Worm (Caenorhabditis elegans) whole organism, young adult: ENCODE data around the gene F49E8.8.

Experiments used
- B0035.1 ChIP-seq: sonication (generic microtip); optimal IDR thresholded peaks from 2 replicates; lab custom pipeline; 2016; ENCODE audit warnings: missing genetic modification characterization, mild to moderate bottlenecking, missing compliant biosample characterization, missing genotype, missing genetic modification reagents
- B0261.1 ChIP-seq: sonication (generic microtip); optimal IDR thresholded peaks from 2 replicates; lab custom pipeline; 2016; ENCODE audit warnings: mild to moderate bottlenecking, missing genetic modification characterization, moderate library complexity, missing compliant biosample characterization
- B0336.3 ChIP-seq: fragments of 200-800 bp; sonication (Bioruptor generic); IDR thresholded peaks from 2 replicates; pipeline ENCODE4 v1.3.6; 2022; ENCODE audit warnings: missing genetic modification characterization, missing compliant biosample characterization
- C17E4.6 ChIP-seq: fragments of 200-800 bp; sonication (Bioruptor generic); IDR thresholded peaks from 2 replicates; pipeline ENCODE4 v1.3.6; 2022; ENCODE audit warnings: missing genetic modification reagents, missing genetic modification characterization, missing compliant biosample characterization
- F22D6.2 ChIP-seq: sonication (generic microtip); optimal IDR thresholded peaks from 2 replicates; lab custom pipeline; 2016; ENCODE audit warnings: mild to moderate bottlenecking, missing genetic modification characterization, missing compliant biosample characterization
- F37B4.10 ChIP-seq: fragments of 200-800 bp; sonication (Bioruptor generic); IDR thresholded peaks from 2 replicates; pipeline ENCODE4 v1.3.6; 2022; ENCODE audit warnings: missing genetic modification characterization, missing compliant biosample characterization
- F55B11.4 ChIP-seq: sonication (generic microtip); optimal IDR thresholded peaks from 2 replicates; lab custom pipeline; 2016; ENCODE audit warnings: missing compliant biosample characterization, missing genetic modification characterization, borderline replicate concordance; ENCODE audit not compliant: insufficient read depth
- Y53G8AR.9 ChIP-seq: fragments of 200-800 bp; sonication (Bioruptor generic); conservative IDR thresholded peaks from 2 replicates; pipeline ENCODE4 v1.3.6; 2022; ENCODE audit warnings: missing genetic modification reagents, missing genetic modification characterization, missing compliant biosample characterization
- Y95B8A.8 ChIP-seq: fragments of 200-800 bp; sonication (Bioruptor generic); IDR thresholded peaks from 2 replicates; pipeline ENCODE4 v1.3.6; 2022; ENCODE audit warnings: missing genetic modification reagents, missing genetic modification characterization, missing compliant biosample characterization
- ZK185.1 ChIP-seq: sonication (generic microtip); optimal IDR thresholded peaks from 2 replicates; lab custom pipeline; 2016; ENCODE audit warnings: mild to moderate bottlenecking, missing genetic modification characterization, missing compliant biosample characterization; ENCODE audit not compliant: poor library complexity, severe bottlenecking
- akir-1 ChIP-seq: fragments of 200-800 bp; sonication (Bioruptor generic); optimal IDR thresholded peaks from 2 replicates; lab custom pipeline; 2018; ENCODE audit warnings: mild to moderate bottlenecking, missing genetic modification characterization, moderate library complexity, missing compliant biosample characterization
- aptf-2 ChIP-seq: fragments of 200-800 bp; sonication (Bioruptor generic); conservative IDR thresholded peaks from 2 replicates; pipeline ENCODE4 v1.3.6; 2022; ENCODE audit warnings: missing genetic modification reagents, missing genetic modification characterization, missing compliant biosample characterization
- cebp-1 ChIP-seq, 2 experiments: fragments of 200-800 bp in 1 of 2; sonication (Bioruptor generic) in 1 of 2; sonication (generic microtip) in 1 of 2; IDR thresholded peaks in 1 of 2; optimal IDR thresholded peaks in 1 of 2; 2 replicates each; pipeline versions ENCODE4 v1.3.6 to Lab custom; 2017 to 2022; ENCODE audit warnings: missing compliant biosample characterization in 2 of 2, missing genetic modification characterization in 2 of 2, mild to moderate bottlenecking in 1 of 2, missing genetic modification reagents in 1 of 2, moderate library complexity in 1 of 2
- ceh-27 ChIP-seq: fragments of 200-800 bp; sonication (Bioruptor generic); optimal IDR thresholded peaks from 2 replicates; lab custom pipeline; 2018; ENCODE audit warnings: mild to moderate bottlenecking, missing genetic modification characterization, moderate library complexity, missing compliant biosample characterization
- ceh-79 ChIP-seq: sonication (generic microtip); optimal IDR thresholded peaks from 2 replicates; lab custom pipeline; 2017; ENCODE audit warnings: mild to moderate bottlenecking, missing genetic modification characterization, missing compliant biosample characterization
- egl-44 ChIP-seq: fragments of 200-800 bp; sonication (Bioruptor generic); IDR thresholded peaks from 2 replicates; pipeline ENCODE4 v1.3.6; 2022; ENCODE audit warnings: missing genetic modification reagents, missing genetic modification characterization, missing compliant biosample characterization
- egrh-3 ChIP-seq: fragments of 200-800 bp; sonication (Bioruptor generic); IDR thresholded peaks from 2 replicates; pipeline ENCODE4 v1.3.6; 2022; ENCODE audit warnings: missing genetic modification reagents, missing genetic modification characterization, missing compliant biosample characterization
- ekl-4 ChIP-seq: fragments of 200-800 bp; sonication (Bioruptor generic); IDR thresholded peaks from 2 replicates; pipeline ENCODE4 v1.3.6; 2022; ENCODE audit warnings: missing genetic modification reagents, missing genetic modification characterization, missing compliant biosample characterization
- fkh-3 ChIP-seq: sonication (generic microtip); optimal IDR thresholded peaks from 2 replicates; lab custom pipeline; 2016; ENCODE audit warnings: mild to moderate bottlenecking, missing genetic modification characterization, missing compliant biosample characterization
- hrde-1 ChIP-seq: sonication (generic microtip); optimal IDR thresholded peaks from 2 replicates; lab custom pipeline; 2016; ENCODE audit warnings: missing genetic modification characterization, mild to moderate bottlenecking, missing compliant biosample characterization, moderate library complexity, missing genotype, missing genetic modification reagents, borderline replicate concordance
- let-607 ChIP-seq, 2 experiments: fragments of 200-800 bp in 1 of 2; sonication (Bioruptor generic) in 1 of 2; sonication (generic microtip) in 1 of 2; optimal IDR thresholded peaks; 2 replicates each; lab custom pipeline; 2016 to 2018; ENCODE audit warnings: mild to moderate bottlenecking in 2 of 2, missing compliant biosample characterization in 2 of 2, missing genetic modification characterization in 2 of 2, moderate library complexity in 2 of 2, missing genotype in 1 of 2
- lin-35 ChIP-seq, 3 experiments: fragments of 150-350 bp in 2 of 3; sonication (generic microtip) in 1 of 3; optimal IDR thresholded peaks; 2 replicates each; lab custom pipeline; 2014 to 2018; ENCODE audit warnings: missing biosample characterization in 3 of 3, missing genetic modification characterization in 3 of 3, missing genetic modification reagents in 3 of 3
- lin-54 ChIP-seq: fragments of 200-800 bp; sonication (Bioruptor generic); optimal IDR thresholded peaks from 2 replicates; lab custom pipeline; 2018; ENCODE audit warnings: mild to moderate bottlenecking, missing genetic modification characterization, missing compliant biosample characterization
- lsl-1 ChIP-seq: fragments of 200-800 bp; sonication (Bioruptor generic); optimal IDR thresholded peaks from 2 replicates; lab custom pipeline; 2018; ENCODE audit warnings: mild to moderate bottlenecking, missing genetic modification characterization, moderate library complexity, missing compliant biosample characterization
- lsy-27 ChIP-seq: sonication (generic microtip); optimal IDR thresholded peaks from 2 replicates; lab custom pipeline; 2017; ENCODE audit warnings: missing genetic modification characterization, mild to moderate bottlenecking, missing compliant biosample characterization, antibody characterized with exemption, missing genotype, borderline replicate concordance; ENCODE audit not compliant: insufficient read depth
- madf-6 ChIP-seq: fragments of 200-800 bp; sonication (Bioruptor generic); IDR thresholded peaks from 2 replicates; pipeline ENCODE4 v1.3.6; 2022; ENCODE audit warnings: missing genetic modification reagents, missing genetic modification characterization, missing compliant biosample characterization
- mel-28 ChIP-seq: sonication (generic microtip); optimal IDR thresholded peaks from 2 replicates; lab custom pipeline; 2016; ENCODE audit warnings: borderline replicate concordance, mild to moderate bottlenecking, missing genetic modification characterization, missing compliant biosample characterization
- nfya-2 ChIP-seq: fragments of 200-800 bp; sonication (Bioruptor generic); IDR thresholded peaks from 2 replicates; pipeline ENCODE4 v1.3.6; 2022; ENCODE audit warnings: missing genetic modification reagents, missing genetic modification characterization, missing compliant biosample characterization
- nfyb-1 ChIP-seq: fragments of 200-800 bp; sonication (Bioruptor generic); IDR thresholded peaks from 2 replicates; pipeline ENCODE4 v1.3.6; 2022; ENCODE audit warnings: missing genetic modification reagents, missing genetic modification characterization, missing compliant biosample characterization
- nhr-120 ChIP-seq: fragments of 200-800 bp; sonication (Bioruptor generic); IDR thresholded peaks from 2 replicates; pipeline ENCODE4 v1.3.6; 2022; ENCODE audit warnings: missing genetic modification characterization, missing compliant biosample characterization
- nhr-27 ChIP-seq: fragments of 200-800 bp; sonication (Bioruptor generic); optimal IDR thresholded peaks from 2 replicates; lab custom pipeline; 2018; ENCODE audit warnings: mild to moderate bottlenecking, missing genetic modification characterization, moderate library complexity, missing compliant biosample characterization
- nhr-80 ChIP-seq: sonication (generic microtip); optimal IDR thresholded peaks from 2 replicates; lab custom pipeline; 2016; ENCODE audit warnings: missing genetic modification characterization, missing compliant biosample characterization
- rcor-1 ChIP-seq: fragments of 200-800 bp; sonication (Bioruptor generic); IDR thresholded peaks from 2 replicates; pipeline ENCODE4 v1.3.6; 2022; ENCODE audit warnings: missing genetic modification reagents, missing genetic modification characterization, missing compliant biosample characterization
- repo-1 ChIP-seq: sonication (generic microtip); optimal IDR thresholded peaks from 2 replicates; lab custom pipeline; 2017; ENCODE audit warnings: mild to moderate bottlenecking, missing genetic modification characterization, missing compliant biosample characterization
- snpc-1.3 ChIP-seq: sonication (generic microtip); optimal IDR thresholded peaks from 2 replicates; lab custom pipeline; 2017; ENCODE audit warnings: missing genetic modification characterization, mild to moderate bottlenecking, missing compliant biosample characterization, antibody characterized with exemption, moderate library complexity, missing genotype, missing genetic modification reagents; ENCODE audit not compliant: insufficient read depth
- snpc-3.4 ChIP-seq: sonication (generic microtip); optimal IDR thresholded peaks from 2 replicates; lab custom pipeline; 2017; ENCODE audit warnings: missing genetic modification characterization, mild to moderate bottlenecking, missing compliant biosample characterization, antibody characterized with exemption, moderate library complexity, missing genotype, missing genetic modification reagents
- snpc-4 ChIP-seq, 5 experiments: fragments of 150-350 bp in 1 of 5; sonication (generic microtip) in 4 of 5; optimal IDR thresholded peaks; 2 replicates each; lab custom pipeline; 2014 to 2018; ENCODE audit warnings: missing genetic modification characterization in 5 of 5, missing biosample characterization in 3 of 5, antibody characterized with exemption in 2 of 5, mild to moderate bottlenecking in 2 of 5, missing compliant biosample characterization in 2 of 5, missing genotype in 2 of 5, moderate library complexity in 2 of 5, missing genetic modification reagents in 1 of 5
- tlf-1 ChIP-seq: fragments of 200-800 bp; sonication (Bioruptor generic); optimal IDR thresholded peaks from 2 replicates; lab custom pipeline; 2018; ENCODE audit warnings: mild to moderate bottlenecking, missing genetic modification characterization, missing compliant biosample characterization
- zim-3 ChIP-seq: sonication (generic microtip); optimal IDR thresholded peaks from 2 replicates; lab custom pipeline; 2017; ENCODE audit warnings: mild to moderate bottlenecking, missing genetic modification characterization, moderate library complexity, missing compliant biosample characterization

Gene F49E8.8

DNA sequence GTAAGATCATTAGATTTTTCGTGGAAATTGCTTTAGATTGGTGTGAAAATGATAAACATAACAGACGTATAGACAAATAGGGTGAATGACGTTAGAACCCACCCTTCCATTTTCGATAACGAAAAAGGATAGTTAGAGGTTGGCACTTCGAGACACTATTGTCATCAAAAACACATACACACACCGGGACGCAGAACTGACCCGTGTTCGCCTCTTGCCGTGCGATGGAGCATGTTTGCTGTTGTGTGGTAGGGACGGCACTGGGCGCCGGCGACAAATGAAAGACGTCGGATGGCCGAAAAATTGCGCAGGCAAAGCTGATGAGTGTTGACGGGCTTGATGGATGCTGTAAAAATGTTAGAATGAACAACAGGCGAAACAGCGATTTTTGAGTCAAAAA, 6.6 kb upstream of the F49E8.8 start (continued):
- TF ChIP-seq akir-1 (no peak), snpc-1.3 (no peak), ekl-4 (GFP tag; lab: Robert Waterston, UW) (no peak), nhr-120 (GFP tag; lab: Robert Waterston, UW) (0 out of 2 replicates have a peak, but pooled peaks have one; percentile 32), B0261.1 (tag; lab: Kevin White, UChicago) (no peak), zim-3 (no peak), lsy-27 (tag; lab: Kevin White, UChicago) (no peak), rcor-1 (no peak), Y53G8AR.9 (no peak), nfya-2 (no peak), mel-28 (tag; lab: Kevin White, UChicago) (no peak), fkh-3 (tag; lab: Kevin White, UChicago) (no peak), F37B4.10 (GFP tag; lab: Robert Waterston, UW) (no peak), F22D6.2 (tag; lab: Kevin White, UChicago) (no peak), nhr-80 (tag; lab: Kevin White, UChicago) (peak; percentile 96)

DNA sequence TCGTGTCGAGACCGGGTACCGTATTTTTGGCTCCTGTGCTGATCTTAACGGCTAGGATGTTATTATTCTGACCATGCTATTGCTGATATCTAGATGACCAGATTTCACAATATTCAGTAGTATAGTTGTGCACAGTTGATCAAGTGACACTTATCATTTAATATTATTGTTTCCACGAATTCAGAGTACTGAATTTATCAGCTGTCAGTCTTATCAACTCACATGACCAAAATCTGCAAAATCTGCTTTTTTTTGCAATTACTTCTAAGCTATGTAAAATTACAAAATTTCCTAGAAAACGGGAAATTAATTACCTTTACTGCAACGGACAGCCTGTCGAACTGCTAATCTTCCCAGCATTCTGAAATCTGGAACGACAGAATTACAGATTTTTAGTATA, 6.0 kb upstream of the F49E8.8 start, which contains the start of gene pam-1:
TSS of gene pam-1 (minus strand) at position 368 of the 400 bp plus-strand sequence.
- TF ChIP-seq F55B11.4 (no peak), nfyb-1 (peak; percentile 26; the same call in 1 of the 2 replicates), let-607 (tag; optimal IDR thresholded peaks at IDR 0.05; lab: Kevin White, UChicago) (no peak), cebp-1 (GFP tag; IDR thresholded peaks at IDR 0.05; lab: Robert Waterston, UW) (no peak), cebp-1 (tag; optimal IDR thresholded peaks at IDR 0.05; lab: Kevin White, UChicago) (peak; percentile 42), egl-44 (GFP tag; lab: Robert Waterston, UW) (no peak), C17E4.6 (GFP tag; lab: Robert Waterston, UW) (no peak)
- TF ChIP-seq, all 124 proteins: peak for 2

DNA sequence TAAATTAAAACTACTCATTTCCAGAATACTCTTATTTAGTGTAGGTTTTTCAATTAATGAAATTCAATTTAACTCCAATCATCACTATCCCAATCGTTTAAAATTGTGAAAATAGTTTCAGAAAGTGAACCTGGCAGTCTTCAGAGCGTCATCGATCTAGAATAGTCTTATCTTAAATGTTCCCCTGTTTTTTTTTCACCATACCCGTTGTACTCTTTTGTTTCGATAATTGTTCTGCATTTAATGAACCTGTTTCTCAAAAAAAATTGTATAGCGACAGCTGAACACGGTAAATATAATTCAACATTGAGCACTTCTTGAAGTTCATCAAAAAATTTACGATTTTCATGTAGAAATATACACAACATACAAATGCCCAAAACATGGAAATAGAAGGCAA, 5.2 kb upstream of the F49E8.8 start:
- peak; percentile 35 for TF ChIP-seq ZK185.1 (tag; lab: Kevin White, UChicago)
- TF ChIP-seq lin-54 (GFP tag; lab: Kevin White, UChicago), result no peak
- TF ChIP-seq lin-35 (GFP tag; optimal IDR thresholded peaks at IDR 0.05; lab: Kevin White, UChicago), result no peak
- TF ChIP-seq aptf-2 (GFP tag; lab: Robert Waterston, UW), result no peak
- peak; percentile 64 for TF ChIP-seq repo-1
- 0 out of 2 replicates have a peak, but pooled peaks have one; percentile 14 for TF ChIP-seq nfyb-1
- TF ChIP-seq snpc-4 (GFP tag; optimal IDR thresholded peaks at IDR 0.05; lab: Kevin White, UChicago), result no peak
- peak in 1 of 4 experiments; percentile 12 for TF ChIP-seq snpc-4 (tag; optimal IDR thresholded peaks at IDR 0.05; lab: Kevin White, UChicago)
- TF ChIP-seq B0336.3 (GFP tag; lab: Robert Waterston, UW), result 0 out of 2 replicates have a peak, but pooled peaks have one; percentile 37
- TF ChIP-seq ceh-27 (GFP tag; lab: Kevin White, UChicago), result no peak
- peak; percentile 42; the same call in 1 of the 2 replicates for TF ChIP-seq madf-6 (GFP tag; lab: Robert Waterston, UW)
- TF ChIP-seq tlf-1 (GFP tag; lab: Kevin White, UChicago), result peak; percentile 16
- no peak for TF ChIP-seq ceh-79 (tag; lab: Kevin White, UChicago)
- peak; percentile 3 for TF ChIP-seq snpc-1.3
- no peak for TF ChIP-seq egrh-3 (GFP tag; lab: Robert Waterston, UW)
- peak; percentile 43; the same call in 1 of the 2 replicates for TF ChIP-seq Y95B8A.8
- TF ChIP-seq hrde-1 (tag; lab: Kevin White, UChicago), result peak; percentile 69
- no peak for TF ChIP-seq nhr-27 (tag; lab: Kevin White, UChicago)
- no peak for TF ChIP-seq snpc-3.4
- TF ChIP-seq B0035.1 (tag; lab: Kevin White, UChicago), result no peak
- no peak for TF ChIP-seq lsl-1
